Fruit fly (Drosophila melanogaster) whole organism, embryonic: ENCODE results near the gene Sec63.

Experiments
- Atf-2 ChIP-seq: fragments of 200-800 bp; sonication (Bioruptor generic); optimal IDR thresholded peaks from 2 replicates; lab custom pipeline; 2016; ENCODE audit warnings: missing biosample characterization, missing genetic modification characterization
- Bgb ChIP-seq: fragments of 200-800 bp; sonication (Bioruptor generic); IDR thresholded peaks from 2 replicates; pipeline ENCODE4 v1.3.6; 2022; ENCODE audit warnings: missing biosample characterization, missing genetic modification characterization; ENCODE audit not compliant: partially characterized antibody
- CG10267 ChIP-seq: fragments of 200-800 bp; sonication (Bioruptor generic); optimal IDR thresholded peaks from 2 replicates; lab custom pipeline; 2018; ENCODE audit warnings: missing biosample characterization, mild to moderate bottlenecking, missing genetic modification characterization, moderate library complexity
- CG11247 ChIP-seq: fragments of 200-800 bp; sonication (Bioruptor generic); IDR thresholded peaks from 2 replicates; pipeline ENCODE4 v1.3.6; 2022; ENCODE audit warnings: missing biosample characterization, missing genetic modification characterization
- CG11560 ChIP-seq: fragments of 200-800 bp; sonication (Bioruptor generic); IDR thresholded peaks from 3 replicates; pipeline ENCODE4 v1.3.6; 2022; ENCODE audit warnings: missing biosample characterization, missing genetic modification characterization
- CG12299 ChIP-seq: fragments of 200-800 bp; sonication (Bioruptor generic); optimal IDR thresholded peaks from 2 replicates; lab custom pipeline; 2018; ENCODE audit warnings: missing biosample characterization, mild to moderate bottlenecking, missing genetic modification characterization
- CG12769 ChIP-seq: fragments of 200-800 bp; sonication (Bioruptor generic); optimal IDR thresholded peaks from 2 replicates; lab custom pipeline; 2019; ENCODE audit warnings: missing biosample characterization, mild to moderate bottlenecking, missing genetic modification characterization, moderate library complexity
- CG13287 ChIP-seq: fragments of 200-800 bp; sonication (Bioruptor generic); IDR thresholded peaks from 2 replicates; pipeline ENCODE4 v1.3.6; 2022; ENCODE audit warnings: missing biosample characterization, missing genetic modification characterization; ENCODE audit not compliant: partially characterized antibody
- CG15514 ChIP-seq: fragments of 200-800 bp; sonication (Bioruptor generic); optimal IDR thresholded peaks from 3 replicates; lab custom pipeline; 2017; ENCODE audit warnings: missing biosample characterization, missing genetic modification characterization, mild to moderate bottlenecking, moderate library complexity, missing genetic modification reagents
- CG2120 ChIP-seq: fragments of 200-800 bp; sonication (Bioruptor generic); optimal IDR thresholded peaks from 3 replicates; lab custom pipeline; 2016; ENCODE audit warnings: missing biosample characterization, missing genetic modification characterization
- CG32772 ChIP-seq: fragments of 200-800 bp; sonication (Bioruptor generic); IDR thresholded peaks from 2 replicates; pipeline ENCODE4 v1.3.6; 2022; ENCODE audit warnings: missing biosample characterization, missing genetic modification characterization
- CG33557 ChIP-seq: fragments of 200-800 bp; sonication (Bioruptor generic); optimal IDR thresholded peaks from 2 replicates; lab custom pipeline; 2019; ENCODE audit warnings: missing biosample characterization, mild to moderate bottlenecking, missing genetic modification characterization, moderate library complexity
- CG3995 ChIP-seq: fragments of 200-800 bp; sonication (Bioruptor generic); optimal IDR thresholded peaks from 3 replicates; lab custom pipeline; 2016; ENCODE audit warnings: missing biosample characterization, missing genetic modification characterization
- CG4424 ChIP-seq: fragments of 200-800 bp; sonication (Bioruptor generic); optimal IDR thresholded peaks from 3 replicates; lab custom pipeline; 2016; ENCODE audit warnings: missing biosample characterization, missing genetic modification characterization
- CG4617 ChIP-seq: fragments of 200-800 bp; sonication (Bioruptor generic); optimal IDR thresholded peaks from 3 replicates; lab custom pipeline; 2016; ENCODE audit warnings: missing biosample characterization, missing genetic modification characterization, borderline replicate concordance
- CG6689 ChIP-seq: fragments of 200-800 bp; sonication (Bioruptor generic); IDR thresholded peaks from 2 replicates; pipeline ENCODE4 v1.3.6; 2022; ENCODE audit warnings: missing biosample characterization, missing genetic modification characterization
- CG6791 ChIP-seq: fragments of 200-800 bp; sonication (Bioruptor generic); IDR thresholded peaks from 3 replicates; pipeline ENCODE4 v1.3.6; 2022; ENCODE audit warnings: missing biosample characterization, missing genetic modification characterization; ENCODE audit not compliant: partially characterized antibody
- CG7928 ChIP-seq: fragments of 200-800 bp; sonication (Bioruptor generic); optimal IDR thresholded peaks from 2 replicates; lab custom pipeline; 2017; ENCODE audit warnings: missing biosample characterization, mild to moderate bottlenecking, missing genetic modification characterization
- CG9932 ChIP-seq: fragments of 200-800 bp; sonication (Bioruptor generic); IDR thresholded peaks from 2 replicates; pipeline ENCODE4 v1.3.6; 2022; ENCODE audit warnings: missing biosample characterization, missing genetic modification characterization
- CTCF ChIP-seq: fragments of 200-800 bp; sonication (Bioruptor generic); optimal IDR thresholded peaks from 2 replicates; lab custom pipeline; 2017; ENCODE audit warnings: missing biosample characterization, mild to moderate bottlenecking, missing genetic modification characterization, moderate library complexity
- Drgx ChIP-seq: fragments of 200-800 bp; sonication (Bioruptor generic); IDR thresholded peaks from 2 replicates; pipeline ENCODE4 v1.3.6; 2022; ENCODE audit warnings: missing biosample characterization, missing genetic modification characterization
- E2f1 ChIP-seq: fragments of 200-800 bp; sonication (Bioruptor generic); IDR thresholded peaks from 2 replicates; pipeline ENCODE4 v1.3.6; 2022; ENCODE audit warnings: missing biosample characterization, missing genetic modification characterization
- E2f2 ChIP-seq: fragments of 200-800 bp; sonication (Bioruptor generic); IDR thresholded peaks from 2 replicates; pipeline ENCODE4 v1.3.6; 2022; ENCODE audit warnings: missing biosample characterization, missing genetic modification characterization
- Fer1 ChIP-seq: fragments of 200-800 bp; sonication (Bioruptor generic); optimal IDR thresholded peaks from 2 replicates; lab custom pipeline; 2017; ENCODE audit warnings: missing biosample characterization, mild to moderate bottlenecking, missing genetic modification characterization
- HLH54F ChIP-seq: fragments of 200-800 bp; sonication (Bioruptor generic); optimal IDR thresholded peaks from 3 replicates; lab custom pipeline; 2016; ENCODE audit warnings: missing biosample characterization, missing genetic modification characterization
- Lhr ChIP-seq: fragments of 200-800 bp; sonication (Bioruptor generic); optimal IDR thresholded peaks from 3 replicates; lab custom pipeline; 2017; ENCODE audit warnings: mild to moderate bottlenecking, missing biosample characterization, missing genetic modification reagents, missing genetic modification characterization
- MBD-R2 ChIP-seq: fragments of 200-800 bp; sonication (Bioruptor generic); IDR thresholded peaks from 2 replicates; pipeline ENCODE4 v1.3.6; 2022; ENCODE audit warnings: missing biosample characterization, missing genetic modification characterization
- MESR4 ChIP-seq: fragments of 200-800 bp; sonication (Bioruptor generic); optimal IDR thresholded peaks from 2 replicates; lab custom pipeline; 2018; ENCODE audit warnings: missing biosample characterization, mild to moderate bottlenecking, missing genetic modification characterization, moderate library complexity
- Med ChIP-seq: fragments of 200-800 bp; sonication (Bioruptor generic); peaks from one replicate; lab custom pipeline; 2016; ENCODE audit warnings: missing biosample characterization, missing genetic modification characterization, mild to moderate bottlenecking, inconsistent platforms, moderate library complexity
- NFAT ChIP-seq: fragments of 200-800 bp; sonication (Bioruptor generic); IDR thresholded peaks from 2 replicates; pipeline ENCODE4 v1.3.6; 2022; ENCODE audit warnings: missing biosample characterization, missing genetic modification characterization
- Rfx ChIP-seq: fragments of 200-800 bp; sonication (Bioruptor generic); IDR thresholded peaks from 2 replicates; pipeline ENCODE4 v1.3.6; 2022; ENCODE audit warnings: missing biosample characterization, missing genetic modification characterization
- Scr ChIP-seq: fragments of 200-800 bp; sonication (Bioruptor generic); IDR thresholded peaks from 2 replicates; pipeline ENCODE4 v1.3.6; 2022; ENCODE audit warnings: missing biosample characterization, missing genetic modification characterization; ENCODE audit not compliant: partially characterized antibody
- ase ChIP-seq: fragments of 200-800 bp; sonication (Bioruptor generic); IDR thresholded peaks from 3 replicates; pipeline ENCODE4 v1.3.6; 2022; ENCODE audit warnings: missing biosample characterization, missing genetic modification characterization
- bbx ChIP-seq: fragments of 200-800 bp; sonication (Bioruptor generic); IDR thresholded peaks from 2 replicates; pipeline ENCODE4 v1.3.6; 2022; ENCODE audit warnings: missing biosample characterization, missing genetic modification characterization; ENCODE audit not compliant: partially characterized antibody
- bowl ChIP-seq: fragments of 200-800 bp; sonication (Bioruptor generic); IDR thresholded peaks from 2 replicates; pipeline ENCODE4 v1.3.6; 2022; ENCODE audit warnings: missing biosample characterization, missing genetic modification characterization
- ci ChIP-seq: fragments of 200-800 bp; sonication (Bioruptor generic); IDR thresholded peaks from 3 replicates; pipeline ENCODE4 v1.3.6; 2022; ENCODE audit warnings: missing biosample characterization, missing genetic modification characterization
- crp ChIP-seq, 2 experiments: fragments of 200-800 bp; sonication (Bioruptor generic); optimal IDR thresholded peaks; 2 replicates in 1 of 2; 3 replicates in 1 of 2; lab custom pipeline; 2017; ENCODE audit warnings: missing biosample characterization in 2 of 2, missing genetic modification characterization in 2 of 2, mild to moderate bottlenecking in 1 of 2, moderate library complexity in 1 of 2
- da ChIP-seq: fragments of 200-800 bp; sonication (Bioruptor generic); optimal IDR thresholded peaks from 2 replicates; lab custom pipeline; 2016; ENCODE audit warnings: missing biosample characterization, missing genetic modification characterization
- grau ChIP-seq: fragments of 200-800 bp; optimal IDR thresholded peaks from 3 replicates; lab custom pipeline; 2019; ENCODE audit warnings: missing biosample characterization, mild to moderate bottlenecking, missing genetic modification characterization, moderate library complexity
- ken ChIP-seq: fragments of 200-800 bp; sonication (Bioruptor generic); IDR thresholded peaks from 3 replicates; pipeline ENCODE4 v1.3.6; 2022; ENCODE audit warnings: missing biosample characterization, missing genetic modification characterization
- sc ChIP-seq, 3 experiments: fragments of >200 bp in 2 of 3; fragments of 200-800 bp in 1 of 3; sonication (Bioruptor generic) in 1 of 3; optimal IDR thresholded peaks; 2 replicates in 2 of 3; 3 replicates in 1 of 3; lab custom pipeline; 2017; ENCODE audit warnings: mild to moderate bottlenecking in 1 of 3, missing biosample characterization in 1 of 3, missing genetic modification characterization in 1 of 3, missing genetic modification reagents in 1 of 3
- slbo ChIP-seq: fragments of 200-800 bp; sonication (Bioruptor generic); IDR thresholded peaks from 2 replicates; pipeline ENCODE4 v1.3.6; 2022; ENCODE audit warnings: missing biosample characterization, missing genetic modification characterization
- sob ChIP-seq: fragments of 200-800 bp; sonication (Bioruptor generic); IDR thresholded peaks from 2 replicates; pipeline ENCODE4 v1.3.6; 2022; ENCODE audit warnings: missing biosample characterization, missing genetic modification characterization
- stwl ChIP-seq: fragments of 200-800 bp; sonication (Bioruptor generic); optimal IDR thresholded peaks from 3 replicates; lab custom pipeline; 2018; ENCODE audit warnings: missing biosample characterization, mild to moderate bottlenecking, missing genetic modification characterization, moderate library complexity
- ttk ChIP-seq: fragments of 200-800 bp; sonication (Bioruptor generic); IDR thresholded peaks from 2 replicates; pipeline ENCODE4 v2.1.2; 2022; ENCODE audit warnings: missing biosample characterization, missing genetic modification characterization
- vvl ChIP-seq: fragments of 200-800 bp; sonication (Bioruptor generic); IDR thresholded peaks from 2 replicates; pipeline ENCODE4 v1.3.6; 2022; ENCODE audit warnings: missing biosample characterization, missing genetic modification characterization
- zfh1 ChIP-seq: fragments of 200-800 bp; sonication (Bioruptor generic); IDR thresholded peaks from 3 replicates; pipeline ENCODE4 v1.3.6; 2022; ENCODE audit warnings: missing biosample characterization, missing genetic modification characterization

Gene Sec63

dm6 chr3L:7334990-7335389, 25.4 kb upstream of the Sec63 start, which contains the start of the genes wrm1 and wrm2 (continued):
- TF ChIP-seq crp (GFP tag; optimal IDR thresholded peaks at IDR 0.05; lab: Kevin White, UChicago): no peak

dm6 chr3L:7338786-7339185, 21.6 kb upstream of the Sec63 start:
- TF ChIP-seq MBD-R2 (peak; percentile 63), E2f1 (GFP tag; lab: Robert Waterston, UW) (peak; percentile 38; the same call in 1 of the 2 replicates), CG6791 (no peak), CG10267 (tag; lab: Kevin White, UChicago) (peak; percentile 88), CG4617 (GFP tag; lab: Kevin White, UChicago) (peak; percentile 33), sc (optimal IDR thresholded peaks at IDR 0.05; lab: Kevin White, UChicago) (no peak), sc (GFP tag; optimal IDR thresholded peaks at IDR 0.05; lab: Kevin White, UChicago) (no peak), CG2120 (GFP tag; lab: Kevin White, UChicago) (peak; percentile 38), ken (GFP tag; lab: Robert Waterston, UW) (no peak), Drgx (GFP tag; lab: Robert Waterston, UW) (no peak), CG6689 (GFP tag; lab: Robert Waterston, UW) (no peak), Rfx (GFP tag; lab: Robert Waterston, UW) (peak; percentile 43; the same call in 1 of the 2 replicates), CG9932 (GFP tag; lab: Robert Waterston, UW) (peak; percentile 40; the same call in 1 of the 2 replicates), zfh1 (0 out of 3 replicates have a peak, but pooled peaks have one; percentile 39), CG12769 (no peak), CG7928 (GFP tag; lab: Kevin White, UChicago) (no peak), Med (GFP tag; lab: Kevin White, UChicago) (peak; percentile 84), ci (GFP tag; lab: Robert Waterston, UW) (0 out of 3 replicates have a peak, but pooled peaks have one; percentile 20), E2f2 (GFP tag; lab: Robert Waterston, UW) (peak; percentile 46; the same call in 1 of the 2 replicates), crp (GFP tag; optimal IDR thresholded peaks at IDR 0.05; lab: Kevin White, UChicago) (no peak), CG3995 (GFP tag; lab: Kevin White, UChicago) (peak; percentile 65), Scr (GFP tag; lab: Robert Waterston, UW) (0 out of 2 replicates have a peak, but pooled peaks have one; percentile 13), MESR4 (GFP tag; lab: Kevin White, UChicago) (peak; percentile 44), slbo (GFP tag; lab: Robert Waterston, UW) (peak; percentile 43; the same call in 1 of the 2 replicates), NFAT (GFP tag; lab: Robert Waterston, UW) (peak; percentile 36; the same call in 1 of the 2 replicates), CG11247 (GFP tag; lab: Robert Waterston, UW) (0 out of 2 replicates have a peak, but pooled peaks have one; percentile 16), CG32772 (GFP tag; lab: Robert Waterston, UW) (no peak), CG13287 (GFP tag; lab: Robert Waterston, UW) (peak; percentile 11; the same call in 1 of the 2 replicates), bbx (GFP tag; lab: Robert Waterston, UW) (peak; percentile 27; the same call in 1 of the 2 replicates), stwl (tag; lab: Kevin White, UChicago) (peak; percentile 36), sob (GFP tag; lab: Robert Waterston, UW) (peak; percentile 12; the same call in 1 of the 2 replicates), CG4424 (GFP tag; lab: Kevin White, UChicago) (no peak), vvl (0 out of 2 replicates have a peak, but pooled peaks have one; percentile 18), bowl (GFP tag; lab: Robert Waterston, UW) (peak; percentile 11; the same call in 1 of the 2 replicates)
- TF ChIP-seq, all 482 proteins: peak for 23

- TF ChIP-seq ase (GFP tag; lab: Robert Waterston, UW): no peak
- peak; percentile 4 for TF ChIP-seq Fer1 (GFP tag; lab: Kevin White, UChicago)
- TF ChIP-seq grau (tag; lab: Kevin White, UChicago): no peak
- TF ChIP-seq bbx (GFP tag; lab: Robert Waterston, UW): peak; percentile 19; the same call in 1 of the 2 replicates
- peak; percentile 2 for TF ChIP-seq CG33557 (GFP tag; lab: Kevin White, UChicago)
- TF ChIP-seq ttk (GFP tag; lab: Robert Waterston, UW): no peak
- peak; percentile 60 for TF ChIP-seq CG12299 (tag; lab: Kevin White, UChicago)
- no peak for TF ChIP-seq da (GFP tag; lab: Kevin White, UChicago)
- no peak for TF ChIP-seq Atf-2 (GFP tag; lab: Kevin White, UChicago)
- peak; percentile 98 for TF ChIP-seq MESR4 (GFP tag; lab: Kevin White, UChicago)
- peak; percentile 1 for TF ChIP-seq Lhr
- no peak for TF ChIP-seq CTCF (GFP tag; lab: Kevin White, UChicago)
- no peak for TF ChIP-seq CG11560 (tag; lab: Robert Waterston, UW)
- TF ChIP-seq CG15514: peak; percentile 6
- no peak for TF ChIP-seq HLH54F (GFP tag; lab: Kevin White, UChicago)
- TF ChIP-seq Bgb: peak; percentile 47; the same call in 1 of the 2 replicates
Measured at dm6 chr3L:7339216-7339742, 21.1 kb upstream of the Sec63 start, which contains the start of the genes lark and eco. lark (plus strand) TSS chr3L:7339266. eco (minus strand) TSS chr3L:7339340.
